Fruit fly (Drosophila melanogaster): ENCODE measurements around the gene Pfdn6.
A peak's percentile ranks its signal among the peaks of the same experiment; 100 is the strongest.

The Pfdn6 gene

dm6 chr3L:19898547-19899282 is 24.8 kb upstream of the Pfdn6 start (continued):
- TF ChIP-seq CG8281 (tag; optimal IDR thresholded peaks at IDR 0.05): no peak
- TF ChIP-seq CG18619 (GFP tag; optimal IDR thresholded peaks at IDR 0.05): no peak
- TF ChIP-seq pita (GFP tag; optimal IDR thresholded peaks at IDR 0.05): no peak
- TF ChIP-seq Doc3 (GFP tag; IDR thresholded peaks at IDR 0.05; ENCODE audit: partially characterized antibody): no peak
- TF ChIP-seq CG10431 (GFP tag; optimal IDR thresholded peaks at IDR 0.05): no peak
- no peak for TF ChIP-seq Tbp (GFP tag; optimal IDR thresholded peaks at IDR 0.05)
- no peak for TF ChIP-seq Fer1 (GFP tag; optimal IDR thresholded peaks at IDR 0.05)

DNA sequence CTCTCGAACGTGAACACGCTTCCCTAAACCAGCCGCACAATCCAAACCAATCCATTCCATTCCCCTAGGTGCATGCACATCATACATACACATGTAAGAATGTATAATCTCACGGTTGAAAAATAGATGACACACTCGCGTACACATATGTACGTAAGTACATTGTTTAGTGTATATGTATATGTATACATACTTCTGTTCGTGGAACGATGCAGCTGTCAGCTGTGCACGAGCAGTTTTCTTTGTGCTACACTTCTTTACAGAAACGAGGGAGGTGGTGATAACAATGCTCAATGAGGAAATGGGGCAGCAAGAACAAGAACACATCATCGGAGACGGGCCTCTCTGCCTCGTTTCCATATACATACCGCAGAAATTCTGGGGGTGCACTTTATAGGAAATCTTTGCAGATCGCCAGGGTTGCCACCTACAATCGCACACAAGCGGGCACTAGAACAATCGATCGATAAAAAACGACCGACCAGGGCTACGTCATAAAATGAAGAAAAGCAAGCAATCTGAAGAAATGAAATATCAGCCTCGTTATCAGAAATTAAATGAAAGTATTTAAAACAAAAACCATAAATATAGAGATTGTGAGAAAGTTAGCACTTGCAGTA is 24.1 kb upstream of the Pfdn6 start:
- TF ChIP-seq CG17359 (tag; optimal IDR thresholded peaks at IDR 0.05) (no peak), CG9727 (GFP tag; optimal IDR thresholded peaks at IDR 0.05) (no peak), CG1647 (GFP tag; optimal IDR thresholded peaks at IDR 0.05) (no peak), hbn (GFP tag; IDR thresholded peaks at IDR 0.05; ENCODE audit: partially characterized antibody) (no peak), Hr51 (GFP tag; optimal IDR thresholded peaks at IDR 0.05) (no peak), stc (GFP tag; IDR thresholded peaks at IDR 0.05) (no peak), gsb-n (tag; optimal IDR thresholded peaks at IDR 0.05) (no peak), Antp (GFP tag; optimal IDR thresholded peaks at IDR 0.05) (no peak), fd3F (GFP tag; optimal IDR thresholded peaks at IDR 0.05) (no peak), gro (GFP tag; optimal IDR thresholded peaks at IDR 0.05) (no peak), NFAT (GFP tag; IDR thresholded peaks at IDR 0.05) (no peak), luna (GFP tag; optimal IDR thresholded peaks at IDR 0.05) (no peak), Asciz (GFP tag; optimal IDR thresholded peaks at IDR 0.05) (no peak), CG17829 (tag; optimal IDR thresholded peaks at IDR 0.05) (no peak), kni (GFP tag; optimal IDR thresholded peaks at IDR 0.05) (peak; percentile 96), CHES-1-like (GFP tag; optimal IDR thresholded peaks at IDR 0.05) (no peak), rib (GFP tag; IDR thresholded peaks at IDR 0.05) (no peak), H2.0 (GFP tag; IDR thresholded peaks at IDR 0.05) (no peak), CG30403 (GFP tag; optimal IDR thresholded peaks at IDR 0.05) (no peak), fd102C (GFP tag; optimal IDR thresholded peaks at IDR 0.05) (no peak), otp (GFP tag; IDR thresholded peaks at IDR 0.05) (no peak), CG14014 (GFP tag; IDR thresholded peaks at IDR 0.05) (no peak), CG34224 (GFP tag; IDR thresholded peaks at IDR 0.05; ENCODE audit: partially characterized antibody) (no peak), CG17385 (GFP tag; optimal IDR thresholded peaks at IDR 0.05) (peak; percentile 73), CrebB (tag; optimal IDR thresholded peaks at IDR 0.05) (no peak), Poxn (GFP tag; IDR thresholded peaks at IDR 0.05) (no peak), CG14860 (GFP tag; IDR thresholded peaks at IDR 0.05; ENCODE audit: partially characterized antibody) (no peak), D (optimal IDR thresholded peaks at IDR 0.05) (peak; percentile 89), D (GFP tag; optimal IDR thresholded peaks at IDR 0.05) (no peak), CG2116 (GFP tag; optimal IDR thresholded peaks at IDR 0.05) (peak; percentile 22), CG6813 (GFP tag; optimal IDR thresholded peaks at IDR 0.05) (no peak), CG2120 (GFP tag; optimal IDR thresholded peaks at IDR 0.05) (no peak), pum (GFP tag; optimal IDR thresholded peaks at IDR 0.05) (no peak), NC2β (GFP tag; optimal IDR thresholded peaks at IDR 0.05) (no peak), BtbVII (GFP tag; optimal IDR thresholded peaks at IDR 0.05) (no peak), Eip74EF (GFP tag; optimal IDR thresholded peaks at IDR 0.05) (peak in 1 of 2 experiments; percentile 23), CG3281 (GFP tag; optimal IDR thresholded peaks at IDR 0.05) (no peak), CG10959 (GFP tag; IDR thresholded peaks at IDR 0.05) (no peak), dmrt99B (tag; optimal IDR thresholded peaks at IDR 0.05) (no peak), cwo (GFP tag; optimal IDR thresholded peaks at IDR 0.05) (no peak)

Measured in whole organism, embryonic.